Worm (Caenorhabditis elegans): ENCODE data around the gene npr-41.

DNA sequence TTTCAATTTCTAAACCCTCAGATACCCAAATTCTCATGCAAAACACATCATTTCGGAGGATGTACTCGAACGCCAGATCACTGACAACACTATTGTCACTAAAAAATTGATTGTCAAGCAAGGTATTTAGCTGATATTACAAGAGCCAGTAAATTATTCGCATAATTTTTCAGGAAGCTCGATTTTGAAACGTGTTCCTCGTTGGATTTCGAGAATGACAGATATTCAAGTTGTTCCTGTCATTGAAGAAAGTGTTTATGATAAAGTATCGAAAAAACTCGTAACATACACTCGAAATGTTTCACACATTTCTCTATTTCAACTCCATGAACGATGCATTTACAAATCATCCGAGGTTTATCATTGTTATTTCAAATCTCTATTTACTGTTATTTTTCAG lies 14.7 kb upstream of the npr-41 start:
- TF ChIP-seq T22C8.4 (GFP tag; IDR thresholded peaks at IDR 0.05) (no peak), ref-1 (GFP tag; conservative IDR thresholded peaks at IDR 0.05) (no peak)
